Fruit fly (Drosophila melanogaster) whole organism, embryonic: ENCODE results near the gene CG7183.

Experiments used
- Adf1 ChIP-seq: fragments of 200-800 bp; sonication (Bioruptor generic); IDR thresholded peaks from 2 replicates; pipeline ENCODE4 v1.3.6; 2022; ENCODE audit warnings: missing biosample characterization, missing genetic modification characterization
- CG10321 ChIP-seq: fragments of 200-800 bp; sonication (Bioruptor generic); IDR thresholded peaks from 2 replicates; pipeline ENCODE4 v1.3.6; 2022; ENCODE audit warnings: missing biosample characterization, missing genetic modification characterization
- CG10565 ChIP-seq: fragments of 200-800 bp; sonication (Bioruptor generic); optimal IDR thresholded peaks from 3 replicates; lab custom pipeline; 2016; ENCODE audit warnings: missing biosample characterization, mild to moderate bottlenecking, missing genetic modification characterization
- CG11093 ChIP-seq: fragments of 200-800 bp; sonication (Bioruptor generic); IDR thresholded peaks from 3 replicates; pipeline ENCODE4 v1.3.6; 2022; ENCODE audit warnings: missing biosample characterization, missing genetic modification characterization
- CG11456 ChIP-seq: fragments of 200-800 bp; sonication (Bioruptor generic); IDR thresholded peaks from 3 replicates; pipeline ENCODE4 v1.3.6; 2022; ENCODE audit warnings: missing biosample characterization, missing genetic modification characterization
- CG13296 ChIP-seq: fragments of 200-800 bp; sonication (Bioruptor generic); optimal IDR thresholded peaks from 3 replicates; lab custom pipeline; 2018; ENCODE audit warnings: missing biosample characterization, mild to moderate bottlenecking, missing genetic modification characterization
- CG1529 ChIP-seq: fragments of 200-800 bp; sonication (Bioruptor generic); optimal IDR thresholded peaks from 3 replicates; lab custom pipeline; 2018; ENCODE audit warnings: missing biosample characterization, missing genetic modification characterization
- CG16813 ChIP-seq: fragments of 200-800 bp; sonication (Bioruptor generic); IDR thresholded peaks from 3 replicates; pipeline ENCODE4 v1.3.6; 2022; ENCODE audit warnings: missing biosample characterization, missing genetic modification characterization; ENCODE audit not compliant: partially characterized antibody
- CG18011 ChIP-seq: fragments of 200-800 bp; sonication (Bioruptor generic); optimal IDR thresholded peaks from 2 replicates; lab custom pipeline; 2017; ENCODE audit warnings: missing biosample characterization, missing genetic modification characterization, mild to moderate bottlenecking, moderate library complexity, missing genotype
- CG1832 ChIP-seq: fragments of 200-800 bp; sonication (Bioruptor generic); optimal IDR thresholded peaks from 2 replicates; lab custom pipeline; 2017; ENCODE audit warnings: missing biosample characterization, mild to moderate bottlenecking, missing genetic modification characterization, inconsistent platforms
- CG18764 ChIP-seq: fragments of 200-800 bp; sonication (Bioruptor generic); optimal IDR thresholded peaks from 3 replicates; lab custom pipeline; 2016; ENCODE audit warnings: missing biosample characterization, missing genetic modification characterization
- CG31441 ChIP-seq: fragments of 200-800 bp; sonication (Bioruptor generic); IDR thresholded peaks from 2 replicates; pipeline ENCODE4 v1.3.6; 2022; ENCODE audit warnings: missing biosample characterization, missing genetic modification characterization
- CG34376 ChIP-seq: fragments of 200-800 bp; sonication (Bioruptor generic); optimal IDR thresholded peaks from 2 replicates; lab custom pipeline; 2018; ENCODE audit warnings: missing biosample characterization, mild to moderate bottlenecking, missing genetic modification characterization
- CG3995 ChIP-seq: fragments of 200-800 bp; sonication (Bioruptor generic); optimal IDR thresholded peaks from 3 replicates; lab custom pipeline; 2016; ENCODE audit warnings: missing biosample characterization, missing genetic modification characterization
- CG4820 ChIP-seq: fragments of 200-800 bp; sonication (Bioruptor generic); optimal IDR thresholded peaks from 3 replicates; lab custom pipeline; 2016; ENCODE audit warnings: missing biosample characterization, missing genetic modification characterization
- CG5245 ChIP-seq: fragments of 200-800 bp; sonication (Bioruptor generic); optimal IDR thresholded peaks from 3 replicates; lab custom pipeline; 2016; ENCODE audit warnings: missing biosample characterization, missing genetic modification characterization
- CG6254 ChIP-seq: fragments of 200-800 bp; sonication (Bioruptor generic); optimal IDR thresholded peaks from 3 replicates; lab custom pipeline; 2017; ENCODE audit warnings: mild to moderate bottlenecking, missing biosample characterization, missing genetic modification reagents, missing genetic modification characterization
- CG6272 ChIP-seq: fragments of 200-800 bp; sonication (Bioruptor generic); IDR thresholded peaks from 2 replicates; pipeline ENCODE4 v1.3.6; 2022; ENCODE audit warnings: missing biosample characterization, missing genetic modification characterization
- CG7372 ChIP-seq: fragments of 200-800 bp; sonication (Bioruptor generic); IDR thresholded peaks from 2 replicates; pipeline ENCODE4 v1.3.6; 2022; ENCODE audit warnings: missing biosample characterization, missing genetic modification characterization
- CG7963 ChIP-seq: fragments of 200-800 bp; sonication (Bioruptor generic); IDR thresholded peaks from 3 replicates; pipeline ENCODE4 v1.3.6; 2022; ENCODE audit warnings: missing biosample characterization, missing genetic modification characterization; ENCODE audit not compliant: partially characterized antibody
- Camta ChIP-seq: fragments of 200-800 bp; sonication (Bioruptor generic); optimal IDR thresholded peaks from 2 replicates; lab custom pipeline; 2016; ENCODE audit warnings: missing biosample characterization, missing genetic modification characterization
- Dll ChIP-seq: fragments of 200-800 bp; sonication (Bioruptor generic); IDR thresholded peaks from 4 replicates; pipeline ENCODE4 v1.3.6; 2022; ENCODE audit warnings: missing biosample characterization, missing genetic modification characterization; ENCODE audit not compliant: partially characterized antibody
- Eip74EF ChIP-seq, 2 experiments: fragments of 200-800 bp in 1 of 2; fragments of >200 bp in 1 of 2; sonication (Bioruptor generic) in 1 of 2; optimal IDR thresholded peaks; 2 replicates each; lab custom pipeline; 2017 to 2019; ENCODE audit warnings: missing biosample characterization in 2 of 2, missing genetic modification characterization in 2 of 2, mild to moderate bottlenecking in 1 of 2, moderate library complexity in 1 of 2
- GATAe ChIP-seq: fragments of 200-800 bp; sonication (Bioruptor generic); conservative IDR thresholded peaks from 2 replicates; pipeline ENCODE4 v1.3.6; 2022; ENCODE audit warnings: missing biosample characterization, missing genetic modification characterization
- Hr3 ChIP-seq: fragments of 200-800 bp; sonication (Bioruptor generic); optimal IDR thresholded peaks from 3 replicates; lab custom pipeline; 2016; ENCODE audit warnings: missing biosample characterization, missing genetic modification characterization
- Jarid2 ChIP-seq: fragments of 200-800 bp; sonication (Bioruptor generic); optimal IDR thresholded peaks from 3 replicates; lab custom pipeline; 2017; ENCODE audit warnings: mild to moderate bottlenecking, missing biosample characterization, missing genetic modification reagents, missing genetic modification characterization
- MTF-1 ChIP-seq: fragments of 200-800 bp; sonication (Bioruptor generic); optimal IDR thresholded peaks from 2 replicates; lab custom pipeline; 2018; ENCODE audit warnings: missing biosample characterization, mild to moderate bottlenecking, missing genetic modification characterization, borderline replicate concordance
- NC2β ChIP-seq: fragments of 200-800 bp; sonication (Bioruptor generic); optimal IDR thresholded peaks from 2 replicates; lab custom pipeline; 2016; ENCODE audit warnings: missing biosample characterization, missing genetic modification characterization
- Oaz ChIP-seq: fragments of 200-800 bp; sonication (Bioruptor generic); IDR thresholded peaks from 2 replicates; pipeline ENCODE4 v1.3.6; 2022; ENCODE audit warnings: missing biosample characterization, missing genetic modification characterization
- PHDP ChIP-seq: fragments of 200-800 bp; sonication (Bioruptor generic); optimal IDR thresholded peaks from 3 replicates; lab custom pipeline; 2018; ENCODE audit warnings: missing biosample characterization, mild to moderate bottlenecking, missing genetic modification characterization, moderate library complexity
- Pdp1 ChIP-seq, 2 experiments: fragments of 200-800 bp; sonication (Bioruptor generic); optimal IDR thresholded peaks; 3 replicates each; lab custom pipeline; 2016; ENCODE audit warnings: missing biosample characterization in 2 of 2, missing genetic modification characterization in 2 of 2, mild to moderate bottlenecking in 1 of 2, moderate library complexity in 1 of 2
- Rx ChIP-seq: fragments of 200-800 bp; sonication (Bioruptor generic); IDR thresholded peaks from 2 replicates; pipeline ENCODE4 v1.3.6; 2022; ENCODE audit warnings: missing biosample characterization, missing genetic modification characterization
- Sox100B ChIP-seq: fragments of 200-800 bp; sonication (Bioruptor generic); optimal IDR thresholded peaks from 3 replicates; lab custom pipeline; 2018; ENCODE audit warnings: missing biosample characterization, mild to moderate bottlenecking, missing genetic modification characterization
- Sox102F ChIP-seq: fragments of 200-800 bp; sonication (Bioruptor generic); optimal IDR thresholded peaks from 2 replicates; lab custom pipeline; 2018; ENCODE audit warnings: missing biosample characterization, mild to moderate bottlenecking, missing genetic modification characterization, moderate library complexity
- Xbp1 ChIP-seq: fragments of 200-800 bp; sonication (Bioruptor generic); optimal IDR thresholded peaks from 3 replicates; lab custom pipeline; 2016; ENCODE audit warnings: missing biosample characterization, mild to moderate bottlenecking, missing genetic modification characterization
- abd-A ChIP-seq: fragments of 200-800 bp; sonication (Bioruptor generic); optimal IDR thresholded peaks from 3 replicates; lab custom pipeline; 2019; ENCODE audit warnings: missing biosample characterization, mild to moderate bottlenecking, missing genetic modification characterization, moderate library complexity
- chinmo ChIP-seq: fragments of 200-800 bp; sonication (Bioruptor generic); IDR thresholded peaks from 4 replicates; pipeline ENCODE4 v1.3.6; 2022; ENCODE audit warnings: missing biosample characterization, missing genetic modification characterization; ENCODE audit not compliant: partially characterized antibody
- corto ChIP-seq: fragments of 200-800 bp; sonication (Bioruptor generic); optimal IDR thresholded peaks from 2 replicates; lab custom pipeline; 2016; ENCODE audit warnings: missing biosample characterization, mild to moderate bottlenecking, missing genetic modification characterization, moderate library complexity
- da ChIP-seq: fragments of 200-800 bp; sonication (Bioruptor generic); optimal IDR thresholded peaks from 2 replicates; lab custom pipeline; 2016; ENCODE audit warnings: missing biosample characterization, missing genetic modification characterization
- dimm ChIP-seq: fragments of 200-800 bp; sonication (Bioruptor generic); IDR thresholded peaks from 2 replicates; pipeline ENCODE4 v1.3.6; 2022; ENCODE audit warnings: missing biosample characterization, missing genetic modification characterization
- dm ChIP-seq: fragments of 200-800 bp; sonication (Bioruptor generic); optimal IDR thresholded peaks from 3 replicates; lab custom pipeline; 2016; ENCODE audit warnings: missing biosample characterization, missing genetic modification characterization
- fd64A ChIP-seq: fragments of 200-800 bp; sonication (Bioruptor generic); optimal IDR thresholded peaks from 3 replicates; lab custom pipeline; 2018; ENCODE audit warnings: missing biosample characterization, mild to moderate bottlenecking, missing genetic modification characterization
- gt ChIP-seq: fragments of 200-800 bp; sonication (Bioruptor generic); IDR thresholded peaks from 2 replicates; pipeline ENCODE4 v1.3.6; 2022; ENCODE audit warnings: missing biosample characterization, missing genetic modification characterization
- hb ChIP-seq: fragments of 200-800 bp; sonication (Bioruptor generic); IDR thresholded peaks from 3 replicates; pipeline ENCODE4 v1.3.6; 2022; ENCODE audit warnings: missing biosample characterization, missing genetic modification characterization; ENCODE audit not compliant: partially characterized antibody
- hth ChIP-seq: fragments of >200 bp; optimal IDR thresholded peaks from 2 replicates; lab custom pipeline; 2017; ENCODE audit warnings: inconsistent platforms
- insv ChIP-seq, 2 experiments: fragments of 200-800 bp; sonication (Bioruptor generic); optimal IDR thresholded peaks; 3 replicates each; lab custom pipeline; 2016 to 2018; ENCODE audit warnings: missing biosample characterization in 2 of 2, missing genetic modification characterization in 2 of 2
- seq ChIP-seq: fragments of 200-800 bp; sonication (Bioruptor generic); IDR thresholded peaks from 2 replicates; pipeline ENCODE4 v1.3.6; 2022; ENCODE audit warnings: missing biosample characterization, missing genetic modification characterization
- stwl ChIP-seq: fragments of 200-800 bp; sonication (Bioruptor generic); optimal IDR thresholded peaks from 3 replicates; lab custom pipeline; 2018; ENCODE audit warnings: missing biosample characterization, mild to moderate bottlenecking, missing genetic modification characterization, moderate library complexity
- sug ChIP-seq: fragments of 200-800 bp; optimal IDR thresholded peaks from 2 replicates; lab custom pipeline; 2019; ENCODE audit warnings: missing biosample characterization, mild to moderate bottlenecking, missing genetic modification characterization, moderate library complexity

The CG7183 gene

dm6 chr3R:18249268-18249667, 28.8 kb upstream of the CG7183 start (continued):
- TF ChIP-seq CG11093 (GFP tag; lab: Robert Waterston, UW) = no peak
- peak in 1 of 2 experiments; percentile 44 for TF ChIP-seq Pdp1 (GFP tag; optimal IDR thresholded peaks at IDR 0.05; lab: Kevin White, UChicago)
- TF ChIP-seq MTF-1 (GFP tag; lab: Kevin White, UChicago) = no peak
- TF ChIP-seq dm (GFP tag; lab: Kevin White, UChicago) = no peak
- no peak for TF ChIP-seq Xbp1
- TF ChIP-seq CG13296 (GFP tag; lab: Kevin White, UChicago) = no peak

dm6 chr3R:18246041-18246440, 25.5 kb upstream of the CG7183 start:
- no peak for TF ChIP-seq gt (GFP tag; lab: Robert Waterston, UW)
- TF ChIP-seq corto (GFP tag; lab: Kevin White, UChicago) = no peak
- TF ChIP-seq Adf1 (GFP tag; lab: Robert Waterston, UW) = no peak
- no peak for TF ChIP-seq Sox100B
- TF ChIP-seq CG11093 (GFP tag; lab: Robert Waterston, UW) = no peak
- no peak for TF ChIP-seq CG16813 (GFP tag; lab: Robert Waterston, UW)
- TF ChIP-seq CG34376 = no peak
- TF ChIP-seq Camta (GFP tag; lab: Kevin White, UChicago) = no peak
- TF ChIP-seq CG6254 = no peak
- no peak for TF ChIP-seq da
- no peak for TF ChIP-seq CG5245
- no peak for TF ChIP-seq Eip74EF (GFP tag; optimal IDR thresholded peaks at IDR 0.05; lab: Kevin White, UChicago)
- TF ChIP-seq fd64A = no peak
- TF ChIP-seq dimm (GFP tag; lab: Robert Waterston, UW) = no peak
- TF ChIP-seq insv (GFP tag; optimal IDR thresholded peaks at IDR 0.05; lab: Kevin White, UChicago) = no peak
- TF ChIP-seq chinmo (GFP tag; lab: Robert Waterston, UW) = 0 out of 4 replicates have a peak, but pooled peaks have one; percentile 19
- no peak for TF ChIP-seq CG10321
- no peak for TF ChIP-seq CG6272
- TF ChIP-seq Hr3 (GFP tag; lab: Kevin White, UChicago) = no peak
- no peak for TF ChIP-seq CG18764 (GFP tag; lab: Kevin White, UChicago)
- TF ChIP-seq CG18011 (GFP tag; lab: Kevin White, UChicago) = no peak
- TF ChIP-seq Pdp1 (GFP tag; optimal IDR thresholded peaks at IDR 0.05; lab: Kevin White, UChicago) = no peak
- TF ChIP-seq GATAe (GFP tag; lab: Robert Waterston, UW) = no peak
- no peak for TF ChIP-seq CG10565 (GFP tag; lab: Kevin White, UChicago)
- TF ChIP-seq CG1529 (GFP tag; lab: Kevin White, UChicago) = no peak
- no peak for TF ChIP-seq hb (GFP tag; lab: Robert Waterston, UW)
- TF ChIP-seq sug = no peak
- TF ChIP-seq Oaz (GFP tag; lab: Robert Waterston, UW) = no peak
- TF ChIP-seq CG4820 (GFP tag; lab: Kevin White, UChicago) = no peak
- no peak for TF ChIP-seq Sox102F (GFP tag; lab: Kevin White, UChicago)
- TF ChIP-seq NC2β (GFP tag; lab: Kevin White, UChicago) = no peak
- no peak for TF ChIP-seq CG11456 (GFP tag; lab: Robert Waterston, UW)
- peak; percentile 8 for TF ChIP-seq CG1832 (GFP tag; lab: Kevin White, UChicago)
- no peak for TF ChIP-seq Dll
- TF ChIP-seq abd-A = peak; percentile 5
- no peak for TF ChIP-seq stwl (tag; lab: Kevin White, UChicago)
- no peak for TF ChIP-seq CG3995 (GFP tag; lab: Kevin White, UChicago)
- TF ChIP-seq Rx (GFP tag; lab: Robert Waterston, UW) = no peak
- TF ChIP-seq hth (lab: Kevin White, UChicago) = no peak
- no peak for TF ChIP-seq Jarid2
- no peak for TF ChIP-seq CG31441 (GFP tag; lab: Robert Waterston, UW)
- TF ChIP-seq PHDP (tag; lab: Kevin White, UChicago) = no peak
- no peak for TF ChIP-seq seq (GFP tag; lab: Robert Waterston, UW)
- TF ChIP-seq CG7372 (GFP tag; lab: Robert Waterston, UW) = no peak
- TF ChIP-seq CG7963 (GFP tag; lab: Robert Waterston, UW) = no peak
